Worm (Caenorhabditis elegans) whole organism, late embryonic: Measurements from ENCODE around the gene Y45F10C.1.

Source experiments
- C38D4.7 ChIP-seq: fragments of 200-800 bp; sonication (Bioruptor generic); optimal IDR thresholded peaks from 2 replicates; lab custom pipeline; 2018; ENCODE audit warnings: mild to moderate bottlenecking, missing genetic modification characterization, moderate library complexity, missing compliant biosample characterization
- Y22D7AL.16 ChIP-seq: sonication (generic microtip); optimal IDR thresholded peaks from 2 replicates; lab custom pipeline; 2016; ENCODE audit warnings: missing genetic modification characterization, missing compliant biosample characterization
- ceh-14 ChIP-seq: sonication (generic microtip); optimal IDR thresholded peaks from 2 replicates; lab custom pipeline; 2016; ENCODE audit warnings: missing genotype, missing genetic modification characterization, missing compliant biosample characterization
- ceh-22 ChIP-seq: sonication (generic microtip); optimal IDR thresholded peaks from 2 replicates; lab custom pipeline; 2017; ENCODE audit warnings: missing biosample characterization, missing genetic modification characterization
- ets-4 ChIP-seq: sonication (generic microtip); optimal IDR thresholded peaks from 2 replicates; lab custom pipeline; 2016; ENCODE audit warnings: missing genetic modification characterization, missing compliant biosample characterization
- odd-2 ChIP-seq: sonication (generic microtip); optimal IDR thresholded peaks from 2 replicates; lab custom pipeline; 2017; ENCODE audit warnings: antibody characterized with exemption, mild to moderate bottlenecking, missing genetic modification characterization, missing compliant biosample characterization

DNA sequence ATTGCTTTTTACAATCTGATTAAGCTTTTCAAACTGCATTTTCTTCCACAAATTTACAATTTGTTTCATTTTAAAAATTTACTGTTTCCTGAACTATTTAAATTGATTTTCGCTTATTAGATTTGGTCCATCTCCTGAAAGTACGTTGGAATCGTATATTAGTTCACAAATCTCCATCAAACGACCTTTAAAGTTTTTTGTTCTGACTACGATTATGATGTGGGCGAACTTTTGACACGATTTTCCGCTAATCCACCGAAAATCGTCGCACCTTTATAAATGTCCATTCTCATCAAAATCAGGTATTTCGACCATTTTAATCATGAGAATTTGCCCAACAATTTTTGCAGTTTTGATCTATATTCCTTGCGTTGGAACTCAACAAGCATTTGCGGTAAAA lies 35.8 kb downstream of the Y45F10C.1 start, which contains the start of gene C08F11.1:
- TF ChIP-seq C38D4.7: no peak
- TF ChIP-seq odd-2 (tag; lab: Kevin White, UChicago): no peak
- TF ChIP-seq ceh-14: no peak
- no peak for TF ChIP-seq Y22D7AL.16 (tag; lab: Kevin White, UChicago)
- no peak for TF ChIP-seq ets-4 (tag; lab: Kevin White, UChicago)
- no peak for TF ChIP-seq ceh-22 (tag; lab: Kevin White, UChicago)
